Worm (Caenorhabditis elegans): Measurements from ENCODE around the gene srh-69.

Gene srh-69

ce11 chrII:12481645-12482044 lies 32.9 kb downstream of the srh-69 start:
- TF ChIP-seq ceh-14 (tag; optimal IDR thresholded peaks at IDR 0.05) (no peak), sox-2 (GFP tag; IDR thresholded peaks at IDR 0.05) (no peak), ama-1 (optimal IDR thresholded peaks at IDR 0.05) (no peak)

- TF ChIP-seq ceh-34 (tag; optimal IDR thresholded peaks at IDR 0.05) (no peak), sox-4 (tag; optimal IDR thresholded peaks at IDR 0.05) (no peak), elt-2 (tag; optimal IDR thresholded peaks at IDR 0.05) (no peak), madf-2 (tag; optimal IDR thresholded peaks at IDR 0.05) (no peak)
Measured at ce11 chrII:12480811-12481210, 33.7 kb downstream of the srh-69 start, which contains the start of gene arrd-9. Gene arrd-9, minus strand, starts transcription at chrII:12480911.

- TF ChIP-seq ceh-24 (tag; optimal IDR thresholded peaks at IDR 0.05): no peak
- TF ChIP-seq Y22D7AL.16 (tag; optimal IDR thresholded peaks at IDR 0.05): no peak
- TF ChIP-seq gmeb-2 (tag; optimal IDR thresholded peaks at IDR 0.05): no peak
- no peak for TF ChIP-seq pax-1 (tag; optimal IDR thresholded peaks at IDR 0.05)
- TF ChIP-seq hlh-8 (tag; optimal IDR thresholded peaks at IDR 0.05): no peak
- TF ChIP-seq ztf-16 (tag; optimal IDR thresholded peaks at IDR 0.05): no peak
- TF ChIP-seq unc-86 (tag; optimal IDR thresholded peaks at IDR 0.05): no peak
- TF ChIP-seq npax-4 (tag; optimal IDR thresholded peaks at IDR 0.05): no peak
- TF ChIP-seq ama-1 (optimal IDR thresholded peaks at IDR 0.05): no peak
- TF ChIP-seq dve-1 (tag; optimal IDR thresholded peaks at IDR 0.05): no peak
- no peak for TF ChIP-seq ceh-9 (tag; optimal IDR thresholded peaks at IDR 0.05)
- no peak for TF ChIP-seq elt-2 (tag; optimal IDR thresholded peaks at IDR 0.05)
- no peak for TF ChIP-seq pag-3 (tag; optimal IDR thresholded peaks at IDR 0.05; ENCODE audit: borderline replicate concordance)
- no peak for TF ChIP-seq ceh-6 (GFP tag; optimal IDR thresholded peaks at IDR 0.05)
- no peak for TF ChIP-seq C08G9.2 (tag; optimal IDR thresholded peaks at IDR 0.05)
- TF ChIP-seq fkh-10 (GFP tag; optimal IDR thresholded peaks at IDR 0.05): no peak
- no peak for TF ChIP-seq dmd-4 (tag; optimal IDR thresholded peaks at IDR 0.05; ENCODE audit: borderline replicate concordance)
Measured at ce11 chrII:12473406-12473805, 41.1 kb downstream of the srh-69 start, which contains the start of gene srg-17. Gene srg-17, plus strand, starts transcription at chrII:12473706.

- TF ChIP-seq fkh-6 (tag; optimal IDR thresholded peaks at IDR 0.05): no peak
- no peak for TF ChIP-seq K02D7.2 (tag; optimal IDR thresholded peaks at IDR 0.05)
- no peak for TF ChIP-seq sdc-2 (tag; optimal IDR thresholded peaks at IDR 0.05)
- no peak for TF ChIP-seq madf-2 (tag; optimal IDR thresholded peaks at IDR 0.05)
- no peak for TF ChIP-seq unc-3 (GFP tag; conservative IDR thresholded peaks at IDR 0.05)
- TF ChIP-seq unc-3 (tag; optimal IDR thresholded peaks at IDR 0.05): no peak
- no peak for TF ChIP-seq pag-3 (tag; optimal IDR thresholded peaks at IDR 0.05; ENCODE audit: borderline replicate concordance)
- no peak for TF ChIP-seq tbx-7 (tag; optimal IDR thresholded peaks at IDR 0.05)
- no peak for TF ChIP-seq pros-1 (tag; optimal IDR thresholded peaks at IDR 0.05)
- no peak for TF ChIP-seq hlh-30 (tag; optimal IDR thresholded peaks at IDR 0.05; ENCODE audit: insufficient read depth)
- no peak for TF ChIP-seq syd-9 (tag; optimal IDR thresholded peaks at IDR 0.05)
- no peak for TF ChIP-seq mec-3 (tag; optimal IDR thresholded peaks at IDR 0.05; ENCODE audit: borderline replicate concordance)
- TF ChIP-seq hlh-13 (GFP tag; optimal IDR thresholded peaks at IDR 0.05): no peak
- TF ChIP-seq ztf-16 (tag; optimal IDR thresholded peaks at IDR 0.05): no peak
- TF ChIP-seq dmd-4 (tag; optimal IDR thresholded peaks at IDR 0.05; ENCODE audit: borderline replicate concordance): no peak
- TF ChIP-seq ceh-14 (tag; optimal IDR thresholded peaks at IDR 0.05): no peak
- no peak for TF ChIP-seq C08G9.2 (tag; optimal IDR thresholded peaks at IDR 0.05)
- no peak for TF ChIP-seq hlh-6 (tag; optimal IDR thresholded peaks at IDR 0.05)
- TF ChIP-seq Y22D7AL.16 (tag; optimal IDR thresholded peaks at IDR 0.05): no peak
- TF ChIP-seq ceh-31 (tag; optimal IDR thresholded peaks at IDR 0.05): no peak
Measured at ce11 chrII:12471138-12471855, 43.2 kb downstream of the srh-69 start, which contains the start of the genes F15A4.5 and phat-8. Gene F15A4.5, minus strand, starts transcription at chrII:12471238. Gene phat-8, plus strand, starts transcription at chrII:12471805.
